Worm (Caenorhabditis elegans): ENCODE data around the gene elks-1.
"Not testable (repeated sequence)": the region's sequence is repeated elsewhere in the genome, so short reads cannot be mapped to it uniquely, and the experiment has no call there.

The elks-1 gene

ce11 chrIV:3305575-3305974, 44.3 kb downstream of the elks-1 start, which contains the start of gene W08E12.2:
Gene W08E12.2, plus strand, starts transcription at chrIV:3305875.
- no peak for TF ChIP-seq unc-62 (GFP tag; optimal IDR thresholded peaks at IDR 0.05)

ce11 chrIV:3303690-3304089, 46.1 kb downstream of the elks-1 start, which contains the start of gene idpp-12:
Gene idpp-12, plus strand, starts transcription at chrIV:3303990.
- TF ChIP-seq unc-62 (GFP tag; optimal IDR thresholded peaks at IDR 0.05), result not testable (repeated sequence)

ce11 chrIV:3302058-3302457, 47.8 kb downstream of the elks-1 start, which contains the start of gene W08E12.4:
Gene W08E12.4, plus strand, starts transcription at chrIV:3302358.
- not testable (repeated sequence) for TF ChIP-seq unc-62 (GFP tag; optimal IDR thresholded peaks at IDR 0.05)

ce11 chrIV:3300492-3300891, 49.3 kb downstream of the elks-1 start, which contains the start of gene W08E12.5:
Gene W08E12.5, plus strand, starts transcription at chrIV:3300792.
- TF ChIP-seq unc-62 (GFP tag; optimal IDR thresholded peaks at IDR 0.05), result no peak

ce11 chrIV:3299229-3299628, 50.6 kb downstream of the elks-1 start:
- no peak for TF ChIP-seq unc-62 (GFP tag; optimal IDR thresholded peaks at IDR 0.05)

ce11 chrIV:3298300-3298699, 51.5 kb downstream of the elks-1 start, which contains the start of gene W08E12.6:
Gene W08E12.6, plus strand, starts transcription at chrIV:3298600.
- no peak for TF ChIP-seq unc-62 (GFP tag; optimal IDR thresholded peaks at IDR 0.05)

ce11 chrIV:3296578-3297549, 53.0 kb downstream of the elks-1 start:
- TF ChIP-seq unc-62 (GFP tag; optimal IDR thresholded peaks at IDR 0.05), result no peak

- TF ChIP-seq unc-62 (GFP tag; optimal IDR thresholded peaks at IDR 0.05), result no peak
Measured at ce11 chrIV:3294553-3295185, 55.2 kb downstream of the elks-1 start, which contains the start of gene W08E12.7. Gene W08E12.7, plus strand, starts transcription at chrIV:3295135.

- no peak for TF ChIP-seq unc-62 (GFP tag; optimal IDR thresholded peaks at IDR 0.05)
Measured at ce11 chrIV:3293800-3294493, 55.9 kb downstream of the elks-1 start.
